Worm (Caenorhabditis elegans) whole organism, L4 larva: ENCODE measurements around the gene Y56A3A.2.

ENCODE experiments used
- Y48G9A.11 ChIP-seq: fragments of 200-800 bp; sonication (Bioruptor generic); IDR thresholded peaks from 2 replicates; pipeline ENCODE4 v1.3.6; 2022; ENCODE audit warnings: missing genetic modification reagents, missing genetic modification characterization, missing compliant biosample characterization
- ama-1 ChIP-seq: fragments of 150-350 bp; optimal IDR thresholded peaks from 2 replicates; lab custom pipeline; 2014; ENCODE audit warnings: inconsistent platforms, mixed read lengths
- hlh-30 ChIP-seq: sonication (generic microtip); optimal IDR thresholded peaks from 2 replicates; lab custom pipeline; 2017; ENCODE audit warnings: antibody characterized with exemption, mild to moderate bottlenecking, missing genetic modification characterization, missing compliant biosample characterization; ENCODE audit not compliant: insufficient read depth
- lir-3 ChIP-seq: sonication (generic microtip); optimal IDR thresholded peaks from 2 replicates; lab custom pipeline; 2016; ENCODE audit warnings: mild to moderate bottlenecking, missing genetic modification characterization, missing compliant biosample characterization
- madf-5 ChIP-seq, 2 experiments: fragments of 200-800 bp; sonication (Bioruptor generic); IDR thresholded peaks; 2 replicates each; pipeline ENCODE4 v1.3.6; 2022; ENCODE audit warnings: missing compliant biosample characterization in 2 of 2, missing genetic modification characterization in 2 of 2
- ztf-11 ChIP-seq: fragments of 150-350 bp; optimal IDR thresholded peaks from 2 replicates; lab custom pipeline; 2014; ENCODE audit warnings: missing biosample characterization, missing genetic modification characterization

DNA sequence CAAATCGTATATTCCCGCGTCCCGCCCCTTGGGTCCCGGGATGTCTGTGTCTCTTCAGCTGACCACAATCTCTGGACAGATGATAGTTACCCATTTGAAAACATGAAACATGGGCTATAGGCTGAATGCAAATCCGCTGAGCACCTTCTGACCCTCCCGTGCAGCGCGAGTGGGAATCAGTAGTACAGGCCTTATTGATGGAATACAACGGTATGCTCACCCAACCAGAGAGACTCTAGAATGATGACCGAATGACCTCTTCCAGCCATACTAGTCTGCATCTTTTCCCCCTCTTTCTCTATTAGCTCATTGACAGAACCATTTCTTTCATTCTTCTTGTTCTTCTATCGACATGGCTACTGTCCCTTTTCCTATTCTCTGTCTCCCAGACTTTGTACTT is 45.1 kb upstream of the Y56A3A.2 start, which contains the start of gene sdz-33:
- TF ChIP-seq ztf-11 (no peak), Y48G9A.11 (GFP tag; lab: Robert Waterston, UW) (no peak), lir-3 (tag; lab: Kevin White, UChicago) (no peak), hlh-30 (tag; lab: Kevin White, UChicago) (no peak), ama-1 (lab: Kevin White, UChicago) (no peak), madf-5 (GFP tag; IDR thresholded peaks at IDR 0.05; lab: Robert Waterston, UW) (no peak)
